Worm (Caenorhabditis elegans) whole organism, midembryonic: Measurements from ENCODE around the gene C39E9.8.

Source experiments
- T22C8.4 ChIP-seq: fragments of 200-800 bp; sonication (Bioruptor generic); IDR thresholded peaks from 2 replicates; pipeline ENCODE4 v1.3.6; 2022; ENCODE audit warnings: missing genetic modification characterization, missing compliant biosample characterization
- cog-1 ChIP-seq: sonication (generic microtip); optimal IDR thresholded peaks from 2 replicates; lab custom pipeline; 2016; ENCODE audit warnings: missing genetic modification characterization, missing compliant biosample characterization
- flt-1 ChIP-seq: fragments of 200-800 bp; sonication (Bioruptor generic); IDR thresholded peaks from 2 replicates; pipeline ENCODE4 v1.3.6; 2022; ENCODE audit warnings: missing genetic modification characterization, missing compliant biosample characterization
- klf-2 ChIP-seq: fragments of 200-800 bp; sonication (Bioruptor generic); conservative IDR thresholded peaks from 2 replicates; pipeline ENCODE4 v1.3.6; 2022; ENCODE audit warnings: missing genetic modification reagents, missing genetic modification characterization, missing compliant biosample characterization
- med-1 ChIP-seq: sonication (generic microtip); optimal IDR thresholded peaks from 2 replicates; lab custom pipeline; 2017; ENCODE audit warnings: missing genetic modification characterization, mild to moderate bottlenecking, missing compliant biosample characterization, antibody characterized with exemption, missing genetic modification reagents; ENCODE audit not compliant: insufficient read depth
- ref-1 ChIP-seq: fragments of 200-800 bp; sonication (Bioruptor generic); conservative IDR thresholded peaks from 2 replicates; pipeline ENCODE4 v1.3.6; 2022; ENCODE audit warnings: missing genetic modification reagents, missing genetic modification characterization, missing compliant biosample characterization
- tab-1 ChIP-seq: fragments of 200-800 bp; sonication (Bioruptor generic); IDR thresholded peaks from 2 replicates; pipeline ENCODE4 v1.3.6; 2022; ENCODE audit warnings: missing genetic modification characterization, missing compliant biosample characterization
- ztf-23 ChIP-seq: fragments of 200-800 bp; sonication (Bioruptor generic); IDR thresholded peaks from 2 replicates; pipeline ENCODE4 v1.3.6; 2022; ENCODE audit warnings: missing genetic modification reagents, missing genetic modification characterization, missing compliant biosample characterization
- ztf-29 ChIP-seq: fragments of 200-800 bp; sonication (Bioruptor generic); IDR thresholded peaks from 2 replicates; pipeline ENCODE4 v1.3.6; 2022; ENCODE audit warnings: missing genetic modification reagents, missing genetic modification characterization, missing compliant biosample characterization

C39E9.8 gene

DNA sequence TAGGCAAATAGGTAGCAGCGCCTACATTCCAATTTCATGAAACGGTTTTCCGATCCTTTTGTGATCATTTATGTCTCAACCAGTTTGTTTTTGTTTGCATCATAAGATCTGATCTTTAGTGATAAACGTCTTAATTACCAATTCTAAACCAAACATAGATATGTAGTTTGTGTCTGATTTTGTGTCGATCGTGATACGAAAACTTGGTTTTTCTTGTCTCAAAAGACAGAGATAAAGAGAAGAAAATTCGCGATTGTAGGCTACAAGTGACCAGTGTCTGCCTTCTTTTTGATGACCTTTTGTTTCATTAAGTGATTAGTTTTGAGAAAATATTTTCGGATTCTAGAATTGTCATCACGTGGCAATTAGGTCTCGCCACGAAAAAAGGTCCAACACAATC is 939 bp downstream of the C39E9.8 start:
- TF ChIP-seq cog-1 (tag; lab: Kevin White, UChicago) (no peak), klf-2 (no peak), flt-1 (GFP tag; lab: Robert Waterston, UW) (no peak), ztf-23 (GFP tag; lab: Robert Waterston, UW) (no peak), med-1 (no peak), tab-1 (no peak), T22C8.4 (GFP tag; lab: Robert Waterston, UW) (no peak), ztf-29 (GFP tag; lab: Robert Waterston, UW) (no peak), ref-1 (GFP tag; lab: Robert Waterston, UW) (no peak)

DNA sequence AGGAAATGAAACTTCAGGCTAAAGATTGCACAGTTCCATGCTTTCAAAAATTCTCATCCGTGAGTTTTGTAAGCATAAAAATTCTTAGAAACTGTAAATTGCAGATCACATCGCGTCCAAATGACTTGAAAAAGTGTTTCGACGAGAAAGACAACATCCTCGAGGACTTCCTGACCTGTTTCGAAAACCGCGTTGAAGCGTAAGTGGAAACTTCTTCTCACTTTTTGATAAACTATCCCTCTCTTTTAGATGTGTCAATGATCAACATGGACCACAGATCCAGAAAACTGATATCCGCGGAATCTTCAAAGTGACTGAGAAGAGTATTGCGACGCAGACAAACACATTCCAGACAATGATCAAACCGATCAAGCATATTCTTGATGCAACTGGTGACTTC is 1.6 kb downstream of the C39E9.8 start:
- TF ChIP-seq cog-1 (tag; lab: Kevin White, UChicago), result no peak
- no peak for TF ChIP-seq flt-1 (GFP tag; lab: Robert Waterston, UW)
- no peak for TF ChIP-seq tab-1
- no peak for TF ChIP-seq T22C8.4 (GFP tag; lab: Robert Waterston, UW)
- TF ChIP-seq med-1, result no peak
- no peak for TF ChIP-seq ztf-23 (GFP tag; lab: Robert Waterston, UW)
- no peak for TF ChIP-seq klf-2
- no peak for TF ChIP-seq ztf-29 (GFP tag; lab: Robert Waterston, UW)
- TF ChIP-seq ref-1 (GFP tag; lab: Robert Waterston, UW), result no peak

DNA sequence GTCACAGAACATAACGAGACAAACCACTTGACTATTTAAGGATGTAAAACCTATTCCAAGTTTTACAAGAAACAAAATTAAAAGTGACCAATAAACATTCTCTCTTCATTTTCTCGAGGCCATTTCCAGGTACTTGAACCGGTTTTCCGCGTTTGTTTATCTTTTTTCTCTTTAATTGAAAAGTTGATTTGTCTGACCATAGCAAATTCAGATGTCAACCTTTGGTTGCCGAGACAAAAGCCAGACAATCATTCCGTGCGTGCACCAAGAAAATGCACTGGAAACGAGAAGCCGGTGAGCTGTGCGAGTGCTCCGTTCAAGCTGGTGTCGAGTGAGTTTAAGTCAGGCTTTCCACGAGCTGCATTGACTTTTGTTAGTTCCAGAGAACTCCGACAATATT is 2.9 kb downstream of the C39E9.8 start:
- TF ChIP-seq ref-1 (GFP tag; lab: Robert Waterston, UW) (no peak), tab-1 (no peak), ztf-29 (GFP tag; lab: Robert Waterston, UW) (no peak), cog-1 (tag; lab: Kevin White, UChicago) (no peak), T22C8.4 (GFP tag; lab: Robert Waterston, UW) (no peak), flt-1 (GFP tag; lab: Robert Waterston, UW) (no peak), med-1 (no peak), klf-2 (no peak), ztf-23 (GFP tag; lab: Robert Waterston, UW) (no peak)

DNA sequence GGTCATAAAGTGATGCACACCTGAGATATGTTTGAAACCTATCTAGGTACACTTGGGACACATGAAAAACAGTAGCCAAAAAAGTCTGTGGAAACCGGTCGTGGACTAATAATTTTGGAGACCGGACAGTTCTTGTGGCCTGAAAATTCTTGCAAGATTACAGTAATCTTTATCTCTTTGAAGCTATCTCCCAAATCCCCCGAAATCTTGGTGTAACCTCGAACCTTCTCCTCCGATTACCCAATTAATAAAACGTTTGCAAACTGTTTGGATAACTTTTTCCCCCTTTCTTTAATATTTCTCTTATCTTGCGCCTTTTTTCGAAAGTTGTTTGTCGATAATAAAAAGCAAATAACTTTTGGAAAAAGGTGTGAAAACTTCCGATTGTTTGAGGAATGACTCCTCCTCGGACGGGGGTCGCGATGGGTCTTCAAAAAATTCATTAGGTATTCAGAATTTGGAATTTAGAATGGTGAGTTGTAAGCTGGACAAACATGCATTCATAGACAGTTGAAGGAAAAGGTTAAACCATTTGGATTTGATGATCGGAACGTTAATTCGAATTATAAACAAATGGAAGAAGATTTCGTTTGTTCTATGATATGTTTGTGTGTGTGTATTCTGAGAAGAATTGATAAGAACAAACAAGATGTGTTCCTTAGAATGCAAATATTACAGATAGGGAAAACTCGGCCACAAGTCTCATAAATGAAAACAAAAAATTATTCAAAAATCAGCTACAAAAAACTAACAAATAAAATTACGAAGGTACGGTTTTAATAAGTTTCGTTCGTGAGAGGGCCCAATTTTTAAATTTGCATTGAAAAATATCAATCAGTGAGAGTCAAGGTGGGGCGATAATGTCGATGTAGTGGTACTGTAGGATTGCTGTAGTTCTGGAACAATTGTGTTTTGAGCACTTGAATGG is 3.9 kb downstream of the C39E9.8 start:
- TF ChIP-seq cog-1 (tag; lab: Kevin White, UChicago) (no peak), med-1 (no peak), T22C8.4 (GFP tag; lab: Robert Waterston, UW) (no peak), klf-2 (no peak), ztf-23 (GFP tag; lab: Robert Waterston, UW) (no peak), tab-1 (no peak), flt-1 (GFP tag; lab: Robert Waterston, UW) (no peak), ztf-29 (GFP tag; lab: Robert Waterston, UW) (no peak), ref-1 (GFP tag; lab: Robert Waterston, UW) (no peak)

DNA sequence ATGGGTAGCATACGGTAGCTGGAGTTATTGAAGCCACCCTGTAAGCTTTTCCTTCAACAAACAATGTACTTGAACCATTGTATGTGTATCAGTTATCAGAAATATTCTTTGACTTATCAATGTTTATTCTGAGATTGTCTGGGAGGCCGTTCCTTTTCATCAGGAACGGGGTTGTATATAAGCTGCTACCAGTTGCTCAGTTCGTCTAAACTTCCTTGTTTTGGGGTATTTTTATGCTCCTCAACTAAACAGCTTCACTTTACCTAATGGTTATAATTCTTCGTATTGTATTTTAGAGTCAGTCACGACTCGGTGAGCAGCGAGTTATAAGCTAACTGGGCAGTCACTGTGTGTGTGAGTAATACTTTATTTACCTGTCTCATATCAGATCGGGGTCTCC is 6.4 kb downstream of the C39E9.8 start:
- no peak for TF ChIP-seq T22C8.4 (GFP tag; lab: Robert Waterston, UW)
- no peak for TF ChIP-seq flt-1 (GFP tag; lab: Robert Waterston, UW)
- TF ChIP-seq ztf-29 (GFP tag; lab: Robert Waterston, UW), result no peak
- no peak for TF ChIP-seq klf-2
- TF ChIP-seq cog-1 (tag; lab: Kevin White, UChicago), result no peak
- TF ChIP-seq med-1, result no peak
- TF ChIP-seq tab-1, result no peak

DNA sequence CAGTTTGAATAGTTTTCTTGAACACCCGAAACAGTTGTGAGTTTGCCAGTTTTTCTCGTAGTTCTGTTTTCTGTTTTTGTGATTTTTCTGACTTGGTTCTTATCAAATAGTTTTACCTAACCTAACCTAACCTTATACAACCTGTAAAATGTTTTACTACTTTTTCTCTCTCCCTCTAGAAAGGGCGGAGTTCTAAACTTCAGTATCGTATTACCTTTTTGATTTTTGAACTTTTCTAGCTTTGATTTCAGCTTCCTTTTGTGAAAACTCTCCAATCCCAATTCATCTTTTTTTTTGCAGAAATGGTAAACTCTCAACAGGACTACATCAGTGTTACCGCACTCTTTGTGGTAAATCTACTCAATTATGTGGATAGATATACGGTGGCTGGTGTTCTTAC is 7.5 kb downstream of the C39E9.8 start, which contains the start of gene spin-2:
spin-2 (plus strand) TSS at position 301 of the 400 bp plus-strand sequence.
- TF ChIP-seq flt-1 (GFP tag; lab: Robert Waterston, UW) (no peak), ztf-29 (GFP tag; lab: Robert Waterston, UW) (no peak), klf-2 (no peak), cog-1 (tag; lab: Kevin White, UChicago) (no peak), ref-1 (GFP tag; lab: Robert Waterston, UW) (no peak), T22C8.4 (GFP tag; lab: Robert Waterston, UW) (no peak), ztf-23 (GFP tag; lab: Robert Waterston, UW) (no peak), tab-1 (no peak), med-1 (no peak)

DNA sequence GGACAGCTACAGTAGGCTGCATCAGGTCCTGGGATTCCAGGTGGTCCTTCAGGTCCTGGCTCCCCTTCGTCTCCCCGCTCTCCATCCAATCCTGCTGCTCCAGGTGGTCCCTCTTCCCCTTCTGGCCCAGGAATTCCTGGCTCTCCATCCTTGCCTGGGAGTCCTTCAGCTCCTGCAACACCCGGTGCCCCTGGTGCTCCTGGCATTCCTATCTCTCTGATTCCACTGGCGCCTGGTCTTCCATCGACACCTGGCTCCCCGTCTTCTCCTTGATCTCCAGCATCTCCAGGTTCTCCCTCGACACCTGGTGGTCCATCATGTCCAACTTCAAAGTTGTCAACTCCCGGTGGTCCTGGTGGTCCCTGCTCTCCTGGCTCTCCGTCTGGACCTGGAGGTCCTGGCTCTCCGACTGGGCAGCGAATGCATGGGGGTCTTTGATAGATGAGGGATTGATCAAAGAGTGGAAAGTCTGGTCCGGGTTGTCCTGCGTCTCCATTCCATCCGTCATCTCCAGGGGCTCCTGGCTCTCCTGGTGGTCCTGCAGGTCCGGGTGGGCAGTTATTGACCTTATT is 10.5 kb downstream of the C39E9.8 start:
- no peak for TF ChIP-seq ref-1 (GFP tag; lab: Robert Waterston, UW)
- 0 out of 2 replicates have a peak, but pooled peaks have one; percentile 47 for TF ChIP-seq tab-1

DNA sequence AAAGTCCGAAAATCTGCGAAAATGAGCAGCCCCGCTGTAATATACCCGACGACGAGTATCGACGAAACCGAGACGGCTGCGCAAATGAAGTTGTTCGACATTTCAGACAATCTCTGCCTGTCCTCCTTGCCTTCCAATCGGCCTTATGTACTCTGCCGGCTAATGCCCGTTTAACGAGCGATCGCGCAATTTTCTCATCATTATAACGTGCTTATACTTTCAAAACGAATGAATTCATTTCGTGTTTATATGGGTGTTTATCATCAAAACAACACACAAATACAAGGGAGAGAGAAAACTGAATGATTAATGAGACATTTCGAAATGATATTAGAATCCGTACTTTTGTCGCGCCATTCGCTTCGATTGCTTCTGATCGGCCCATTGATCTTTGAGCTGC is 11.7 kb downstream of the C39E9.8 start, which contains the start of gene col-132:
col-132 (minus strand) TSS at position 101 of the 400 bp plus-strand sequence.
- TF ChIP-seq klf-2 (no peak), ref-1 (GFP tag; lab: Robert Waterston, UW) (no peak), ztf-29 (GFP tag; lab: Robert Waterston, UW) (no peak), med-1 (no peak), T22C8.4 (GFP tag; lab: Robert Waterston, UW) (no peak)

DNA sequence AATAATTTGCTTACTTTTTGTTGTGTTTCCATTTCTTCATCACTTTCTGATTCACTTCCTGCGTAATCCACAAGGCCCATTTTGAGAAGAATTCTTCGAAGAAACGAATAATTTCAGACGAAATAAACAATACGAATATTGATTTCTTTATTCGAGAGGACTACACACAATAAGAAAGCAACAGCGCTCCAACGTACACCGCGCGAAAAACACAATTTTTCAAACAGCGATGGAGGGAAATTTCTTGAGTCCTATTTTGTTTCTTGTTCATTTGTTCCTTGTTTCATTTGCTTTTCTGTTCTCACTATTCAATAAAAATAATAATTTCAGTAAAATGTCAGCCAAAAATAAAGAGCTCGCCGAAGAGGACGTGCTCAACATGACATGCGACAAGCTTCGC is 14.4 kb downstream of the C39E9.8 start, which contains the start of the genes prcc-1 and C39E9.12:
prcc-1 (minus strand) TSS at position 119 of the 400 bp plus-strand sequence.
C39E9.12 (plus strand) TSS at position 331 of the 400 bp plus-strand sequence.
- TF ChIP-seq T22C8.4 (GFP tag; lab: Robert Waterston, UW) (peak; percentile 75), med-1 (no peak)

DNA sequence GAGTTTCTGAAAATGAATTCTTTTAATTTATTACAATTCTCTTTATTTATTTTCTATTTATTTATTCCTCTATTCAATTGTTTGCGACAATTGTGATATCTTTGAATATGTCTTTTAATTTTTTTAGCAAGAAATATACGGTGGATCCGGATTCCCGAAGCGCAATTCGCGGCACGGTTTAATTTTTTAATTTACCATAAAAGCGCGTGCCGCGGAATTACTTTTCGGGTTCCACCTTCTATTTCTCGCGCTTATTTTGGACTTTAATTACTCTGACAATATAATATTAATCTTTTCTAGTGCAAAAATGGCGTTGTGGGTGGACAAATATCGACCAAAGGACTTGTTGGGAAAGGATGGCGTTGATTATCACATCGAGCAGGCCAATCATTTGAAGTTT is 16.2 kb downstream of the C39E9.8 start, which contains the start of gene rfc-3:
rfc-3 (plus strand) TSS at position 301 of the 400 bp plus-strand sequence.
- TF ChIP-seq klf-2 (no peak), flt-1 (GFP tag; lab: Robert Waterston, UW) (no peak), ref-1 (GFP tag; lab: Robert Waterston, UW) (no peak), cog-1 (tag; lab: Kevin White, UChicago) (no peak), ztf-23 (GFP tag; lab: Robert Waterston, UW) (no peak), tab-1 (no peak), med-1 (no peak), T22C8.4 (GFP tag; lab: Robert Waterston, UW) (no peak), ztf-29 (GFP tag; lab: Robert Waterston, UW) (no peak)
